Fruit fly (Drosophila melanogaster) whole organism, embryonic: ENCODE measurements around the gene c12.2.

Source experiments
- Adf1 ChIP-seq: fragments of 200-800 bp; sonication (Bioruptor generic); IDR thresholded peaks from 2 replicates; pipeline ENCODE4 v1.3.6; 2022; ENCODE audit warnings: missing biosample characterization, missing genetic modification characterization
- CG10267 ChIP-seq: fragments of 200-800 bp; sonication (Bioruptor generic); optimal IDR thresholded peaks from 2 replicates; lab custom pipeline; 2018; ENCODE audit warnings: missing biosample characterization, mild to moderate bottlenecking, missing genetic modification characterization, moderate library complexity
- CG10543 ChIP-seq: fragments of 200-800 bp; sonication (Bioruptor generic); optimal IDR thresholded peaks from 3 replicates; lab custom pipeline; 2017; ENCODE audit warnings: missing biosample characterization, mild to moderate bottlenecking, missing genetic modification characterization, moderate library complexity
- CG13287 ChIP-seq: fragments of 200-800 bp; sonication (Bioruptor generic); IDR thresholded peaks from 2 replicates; pipeline ENCODE4 v1.3.6; 2022; ENCODE audit warnings: missing biosample characterization, missing genetic modification characterization; ENCODE audit not compliant: partially characterized antibody
- CG15514 ChIP-seq: fragments of 200-800 bp; sonication (Bioruptor generic); optimal IDR thresholded peaks from 3 replicates; lab custom pipeline; 2017; ENCODE audit warnings: missing biosample characterization, missing genetic modification characterization, mild to moderate bottlenecking, moderate library complexity, missing genetic modification reagents
- CG15696 ChIP-seq: fragments of 200-800 bp; sonication (Bioruptor generic); optimal IDR thresholded peaks from 2 replicates; lab custom pipeline; 2019; ENCODE audit warnings: missing biosample characterization, mild to moderate bottlenecking, missing genetic modification characterization, moderate library complexity
- CG17328 ChIP-seq: fragments of 200-800 bp; sonication (Bioruptor generic); IDR thresholded peaks from 2 replicates; pipeline ENCODE4 v1.3.6; 2022; ENCODE audit warnings: missing biosample characterization, missing genetic modification characterization
- CG17568 ChIP-seq: fragments of 200-800 bp; sonication (Bioruptor generic); optimal IDR thresholded peaks from 2 replicates; lab custom pipeline; 2018; ENCODE audit warnings: missing biosample characterization, mild to moderate bottlenecking, missing genetic modification characterization, moderate library complexity
- CG2120 ChIP-seq: fragments of 200-800 bp; sonication (Bioruptor generic); optimal IDR thresholded peaks from 3 replicates; lab custom pipeline; 2016; ENCODE audit warnings: missing biosample characterization, missing genetic modification characterization
- CG2199 ChIP-seq: fragments of 200-800 bp; sonication (Bioruptor generic); IDR thresholded peaks from 3 replicates; pipeline ENCODE4 v1.3.6; 2022; ENCODE audit warnings: missing biosample characterization, missing genetic modification characterization
- CG3838 ChIP-seq: fragments of 200-800 bp; sonication (Bioruptor generic); optimal IDR thresholded peaks from 3 replicates; lab custom pipeline; 2016; ENCODE audit warnings: missing biosample characterization, missing genetic modification characterization
- CG4617 ChIP-seq: fragments of 200-800 bp; sonication (Bioruptor generic); optimal IDR thresholded peaks from 3 replicates; lab custom pipeline; 2016; ENCODE audit warnings: missing biosample characterization, missing genetic modification characterization, borderline replicate concordance
- CG4820 ChIP-seq: fragments of 200-800 bp; sonication (Bioruptor generic); optimal IDR thresholded peaks from 3 replicates; lab custom pipeline; 2016; ENCODE audit warnings: missing biosample characterization, missing genetic modification characterization
- CG7271 ChIP-seq: fragments of 200-800 bp; sonication (Bioruptor generic); optimal IDR thresholded peaks from 2 replicates; lab custom pipeline; 2018; ENCODE audit warnings: missing biosample characterization, mild to moderate bottlenecking, missing genetic modification characterization, moderate library complexity
- CG8290 ChIP-seq, 3 experiments: fragments of 200-800 bp; sonication (Bioruptor generic); optimal IDR thresholded peaks; 2 replicates each; lab custom pipeline; 2016 to 2019; ENCODE audit warnings: missing biosample characterization in 3 of 3, missing genetic modification characterization in 3 of 3, mild to moderate bottlenecking in 2 of 3, moderate library complexity in 1 of 3
- CG9609 ChIP-seq: fragments of 200-800 bp; sonication (Bioruptor generic); optimal IDR thresholded peaks from 3 replicates; lab custom pipeline; 2016; ENCODE audit warnings: missing biosample characterization, missing genetic modification characterization
- CG9797 ChIP-seq: fragments of 200-800 bp; sonication (Bioruptor generic); optimal IDR thresholded peaks from 3 replicates; lab custom pipeline; 2018; ENCODE audit warnings: missing biosample characterization, mild to moderate bottlenecking, missing genetic modification characterization
- D19A ChIP-seq: fragments of 200-800 bp; optimal IDR thresholded peaks from 3 replicates; lab custom pipeline; 2019; ENCODE audit warnings: missing biosample characterization, mild to moderate bottlenecking, missing genetic modification characterization, moderate library complexity
- Dll ChIP-seq: fragments of 200-800 bp; sonication (Bioruptor generic); IDR thresholded peaks from 4 replicates; pipeline ENCODE4 v1.3.6; 2022; ENCODE audit warnings: missing biosample characterization, missing genetic modification characterization; ENCODE audit not compliant: partially characterized antibody
- E2f2 ChIP-seq: fragments of 200-800 bp; sonication (Bioruptor generic); IDR thresholded peaks from 2 replicates; pipeline ENCODE4 v1.3.6; 2022; ENCODE audit warnings: missing biosample characterization, missing genetic modification characterization
- Fer2 ChIP-seq: fragments of 200-800 bp; sonication (Bioruptor generic); optimal IDR thresholded peaks from 2 replicates; lab custom pipeline; 2018; ENCODE audit warnings: missing biosample characterization, mild to moderate bottlenecking, missing genetic modification characterization, moderate library complexity
- HmgD ChIP-seq: fragments of 200-800 bp; sonication (Bioruptor generic); optimal IDR thresholded peaks from 3 replicates; lab custom pipeline; 2016; ENCODE audit warnings: missing biosample characterization, missing genetic modification characterization
- HmgZ ChIP-seq: fragments of 200-800 bp; sonication (Bioruptor generic); optimal IDR thresholded peaks from 2 replicates; lab custom pipeline; 2018; ENCODE audit warnings: missing biosample characterization, mild to moderate bottlenecking, missing genetic modification characterization
- Lhr ChIP-seq: fragments of 200-800 bp; sonication (Bioruptor generic); optimal IDR thresholded peaks from 3 replicates; lab custom pipeline; 2017; ENCODE audit warnings: mild to moderate bottlenecking, missing biosample characterization, missing genetic modification reagents, missing genetic modification characterization
- MBD-R2 ChIP-seq: fragments of 200-800 bp; sonication (Bioruptor generic); IDR thresholded peaks from 2 replicates; pipeline ENCODE4 v1.3.6; 2022; ENCODE audit warnings: missing biosample characterization, missing genetic modification characterization
- MESR4 ChIP-seq: fragments of 200-800 bp; sonication (Bioruptor generic); optimal IDR thresholded peaks from 2 replicates; lab custom pipeline; 2018; ENCODE audit warnings: missing biosample characterization, mild to moderate bottlenecking, missing genetic modification characterization, moderate library complexity
- Nf-YA ChIP-seq: fragments of 200-800 bp; sonication (Bioruptor generic); IDR thresholded peaks from 2 replicates; pipeline ENCODE4 v1.3.6; 2022; ENCODE audit warnings: missing biosample characterization, missing genetic modification characterization
- Optix ChIP-seq: fragments of 200-800 bp; sonication (Bioruptor generic); IDR thresholded peaks from 3 replicates; pipeline ENCODE4 v1.3.6; 2022; ENCODE audit warnings: missing biosample characterization, missing genetic modification characterization
- Ptx1 ChIP-seq: fragments of 200-800 bp; sonication (Bioruptor generic); IDR thresholded peaks from 2 replicates; pipeline ENCODE4 v1.3.6; 2022; ENCODE audit warnings: missing biosample characterization, missing genetic modification characterization
- Rx ChIP-seq: fragments of 200-800 bp; sonication (Bioruptor generic); IDR thresholded peaks from 2 replicates; pipeline ENCODE4 v1.3.6; 2022; ENCODE audit warnings: missing biosample characterization, missing genetic modification characterization
- Sry-δ ChIP-seq: fragments of 200-800 bp; sonication (Bioruptor generic); optimal IDR thresholded peaks from 2 replicates; lab custom pipeline; 2016; ENCODE audit warnings: missing biosample characterization, missing genetic modification characterization
- Ssrp ChIP-seq: fragments of 200-800 bp; sonication (Bioruptor generic); optimal IDR thresholded peaks from 2 replicates; lab custom pipeline; 2018; ENCODE audit warnings: missing biosample characterization, mild to moderate bottlenecking, missing genetic modification characterization, moderate library complexity
- Usf ChIP-seq: fragments of 200-800 bp; sonication (Bioruptor generic); optimal IDR thresholded peaks from 2 replicates; lab custom pipeline; 2017; ENCODE audit warnings: missing genotype, missing biosample characterization, missing genetic modification characterization
- bbx ChIP-seq: fragments of 200-800 bp; sonication (Bioruptor generic); IDR thresholded peaks from 2 replicates; pipeline ENCODE4 v1.3.6; 2022; ENCODE audit warnings: missing biosample characterization, missing genetic modification characterization; ENCODE audit not compliant: partially characterized antibody
- chinmo ChIP-seq: fragments of 200-800 bp; sonication (Bioruptor generic); IDR thresholded peaks from 4 replicates; pipeline ENCODE4 v1.3.6; 2022; ENCODE audit warnings: missing biosample characterization, missing genetic modification characterization; ENCODE audit not compliant: partially characterized antibody
- crol ChIP-seq: fragments of 200-800 bp; sonication (Bioruptor generic); IDR thresholded peaks from 2 replicates; pipeline ENCODE4 v1.3.6; 2022; ENCODE audit warnings: missing biosample characterization, missing genetic modification characterization
- da ChIP-seq: fragments of 200-800 bp; sonication (Bioruptor generic); optimal IDR thresholded peaks from 2 replicates; lab custom pipeline; 2016; ENCODE audit warnings: missing biosample characterization, missing genetic modification characterization
- dysf ChIP-seq: fragments of 200-800 bp; sonication (Bioruptor generic); IDR thresholded peaks from 3 replicates; pipeline ENCODE4 v1.3.6; 2022; ENCODE audit warnings: missing biosample characterization, missing genetic modification characterization
- h ChIP-seq: fragments of >200 bp; optimal IDR thresholded peaks from 2 replicates; lab custom pipeline; 2017
- nmo ChIP-seq: fragments of 200-800 bp; sonication (Bioruptor generic); optimal IDR thresholded peaks from 2 replicates; lab custom pipeline; 2018; ENCODE audit warnings: missing biosample characterization, mild to moderate bottlenecking, missing genetic modification characterization, moderate library complexity
- pita ChIP-seq: fragments of 200-800 bp; sonication (Bioruptor generic); optimal IDR thresholded peaks from 2 replicates; lab custom pipeline; 2017; ENCODE audit warnings: missing biosample characterization, mild to moderate bottlenecking, missing genetic modification characterization
- pzg ChIP-seq: fragments of 200-800 bp; sonication (Bioruptor generic); optimal IDR thresholded peaks from 3 replicates; lab custom pipeline; 2018; ENCODE audit warnings: missing biosample characterization, mild to moderate bottlenecking, missing genetic modification characterization, moderate library complexity
- row ChIP-seq: fragments of 200-800 bp; sonication (Bioruptor generic); IDR thresholded peaks from 3 replicates; pipeline ENCODE4 v1.3.6; 2022; ENCODE audit warnings: missing biosample characterization, missing genetic modification characterization
- slbo ChIP-seq: fragments of 200-800 bp; sonication (Bioruptor generic); IDR thresholded peaks from 2 replicates; pipeline ENCODE4 v1.3.6; 2022; ENCODE audit warnings: missing biosample characterization, missing genetic modification characterization
- sna ChIP-seq: fragments of 200-800 bp; sonication (Bioruptor generic); IDR thresholded peaks from 2 replicates; pipeline ENCODE4 v1.3.6; 2022; ENCODE audit warnings: missing biosample characterization, missing genetic modification characterization; ENCODE audit not compliant: partially characterized antibody
- ssp ChIP-seq: fragments of 200-800 bp; sonication (Bioruptor generic); IDR thresholded peaks from 2 replicates; pipeline ENCODE4 v1.3.6; 2022; ENCODE audit warnings: missing biosample characterization, missing genetic modification characterization
- stc ChIP-seq: fragments of 200-800 bp; sonication (Bioruptor generic); IDR thresholded peaks from 2 replicates; pipeline ENCODE4 v1.3.6; 2022; ENCODE audit warnings: missing biosample characterization, missing genetic modification characterization
- sug ChIP-seq: fragments of 200-800 bp; optimal IDR thresholded peaks from 2 replicates; lab custom pipeline; 2019; ENCODE audit warnings: missing biosample characterization, mild to moderate bottlenecking, missing genetic modification characterization, moderate library complexity
- wdn ChIP-seq: fragments of 200-800 bp; sonication (Bioruptor generic); IDR thresholded peaks from 2 replicates; pipeline ENCODE4 v1.3.6; 2022; ENCODE audit warnings: missing biosample characterization, missing genetic modification characterization

Gene c12.2

dm6 chrX:9282783-9283289, 36.3 kb upstream of the c12.2 start, which contains the start of gene c11.1 (continued):
- TF ChIP-seq Dll (GFP tag; lab: Robert Waterston, UW) (peak; percentile 41; the same call in 1 of the 4 replicates), slbo (GFP tag; lab: Robert Waterston, UW) (peak; percentile 56), E2f2 (GFP tag; lab: Robert Waterston, UW) (peak; percentile 74), ssp (GFP tag; lab: Robert Waterston, UW) (0 out of 2 replicates have a peak, but pooled peaks have one; percentile 18), D19A (no peak), CG15696 (tag; lab: Kevin White, UChicago) (no peak), Ssrp (tag; lab: Kevin White, UChicago) (no peak), Usf (GFP tag; lab: Kevin White, UChicago) (no peak), nmo (peak; percentile 30), CG8290 (GFP tag; optimal IDR thresholded peaks at IDR 0.05; lab: Kevin White, UChicago) (peak; percentile 50), CG8290 (tag; optimal IDR thresholded peaks at IDR 0.05; lab: Kevin White, UChicago) (no peak), chinmo (GFP tag; lab: Robert Waterston, UW) (peak; percentile 72; the same call in 2 of the 4 replicates), CG17568 (GFP tag; lab: Kevin White, UChicago) (no peak), CG9609 (no peak), CG7271 (no peak), stc (no peak), MBD-R2 (GFP tag; lab: Robert Waterston, UW) (peak; percentile 66), Lhr (GFP tag; lab: Kevin White, UChicago) (peak; percentile 75), CG9797 (GFP tag; lab: Kevin White, UChicago) (peak; percentile 73), row (GFP tag; lab: Robert Waterston, UW) (peak; percentile 35; the same call in 2 of the 3 replicates), h (no peak), HmgD (peak; percentile 49), CG13287 (GFP tag; lab: Robert Waterston, UW) (peak; percentile 47; the same call in 1 of the 2 replicates), pita (GFP tag; lab: Kevin White, UChicago) (peak; percentile 87), sna (0 out of 2 replicates have a peak, but pooled peaks have one; percentile 35), sug (tag; lab: Kevin White, UChicago) (peak; percentile 49), CG2199 (GFP tag; lab: Robert Waterston, UW) (peak; percentile 73; the same call in 2 of the 3 replicates), Rx (no peak), CG2120 (GFP tag; lab: Kevin White, UChicago) (peak; percentile 32), HmgZ (peak; percentile 58), CG4820 (GFP tag; lab: Kevin White, UChicago) (no peak), MESR4 (GFP tag; lab: Kevin White, UChicago) (peak; percentile 73), CG4617 (GFP tag; lab: Kevin White, UChicago) (peak; percentile 45), Sry-δ (peak; percentile 30), Nf-YA (GFP tag; lab: Robert Waterston, UW) (no peak), wdn (GFP tag; lab: Robert Waterston, UW) (no peak), dysf (GFP tag; lab: Robert Waterston, UW) (peak; percentile 39; the same call in 1 of the 3 replicates), crol (GFP tag; lab: Robert Waterston, UW) (peak; percentile 51), CG17328 (GFP tag; lab: Robert Waterston, UW) (no peak), Adf1 (GFP tag; lab: Robert Waterston, UW) (0 out of 2 replicates have a peak, but pooled peaks have one; percentile 19), CG15514 (peak; percentile 36), da (GFP tag; lab: Kevin White, UChicago) (no peak), CG10543 (GFP tag; lab: Kevin White, UChicago) (peak; percentile 1), bbx (GFP tag; lab: Robert Waterston, UW) (0 out of 2 replicates have a peak, but pooled peaks have one; percentile 40), Optix (GFP tag; lab: Robert Waterston, UW) (no peak), Ptx1 (GFP tag; lab: Robert Waterston, UW) (no peak), CG3838 (GFP tag; lab: Kevin White, UChicago) (no peak), pzg (GFP tag; lab: Kevin White, UChicago) (peak; percentile 83), Fer2 (no peak), CG10267 (tag; lab: Kevin White, UChicago) (peak; percentile 4)
